Worm (Caenorhabditis elegans) whole organism, early embryonic: ENCODE data around the gene sek-3.

Experiments used
- B0310.2 ChIP-seq: sonication (generic microtip); optimal IDR thresholded peaks from 2 replicates; lab custom pipeline; 2016; ENCODE audit warnings: mild to moderate bottlenecking, missing genetic modification characterization, missing compliant biosample characterization
- F13C5.2 ChIP-seq: sonication (generic microtip); optimal IDR thresholded peaks from 2 replicates; lab custom pipeline; 2017; ENCODE audit warnings: mild to moderate bottlenecking, missing genetic modification characterization, inconsistent platforms, missing compliant biosample characterization
- aly-1 ChIP-seq: sonication (generic microtip); optimal IDR thresholded peaks from 2 replicates; lab custom pipeline; 2016; ENCODE audit warnings: missing genetic modification characterization, missing compliant biosample characterization
- ama-1 ChIP-seq: fragments of 150-350 bp; optimal IDR thresholded peaks from 2 replicates; lab custom pipeline; 2014
- ceh-13 ChIP-seq: fragments of 200-800 bp; sonication (Bioruptor generic); optimal IDR thresholded peaks from 2 replicates; lab custom pipeline; 2018; ENCODE audit warnings: mild to moderate bottlenecking, missing genetic modification characterization, missing compliant biosample characterization
- ceh-36 ChIP-seq: sonication (generic microtip); optimal IDR thresholded peaks from 2 replicates; lab custom pipeline; 2016; ENCODE audit warnings: missing genetic modification characterization, inconsistent platforms, missing compliant biosample characterization
- ets-7 ChIP-seq: sonication (generic microtip); optimal IDR thresholded peaks from 2 replicates; lab custom pipeline; 2016; ENCODE audit warnings: missing genotype, missing genetic modification characterization, missing compliant biosample characterization
- flt-1 ChIP-seq: fragments of 200-800 bp; sonication (Bioruptor generic); IDR thresholded peaks from 2 replicates; pipeline ENCODE4 v1.3.6; 2022; ENCODE audit warnings: missing genetic modification characterization, missing compliant biosample characterization
- hmbx-1 ChIP-seq: sonication (generic microtip); optimal IDR thresholded peaks from 2 replicates; lab custom pipeline; 2016; ENCODE audit warnings: mild to moderate bottlenecking, missing genetic modification characterization, missing compliant biosample characterization
- hmg-4 ChIP-seq: fragments of 200-800 bp; sonication (Bioruptor generic); optimal IDR thresholded peaks from 2 replicates; lab custom pipeline; 2018; ENCODE audit warnings: mild to moderate bottlenecking, missing genetic modification characterization, missing compliant biosample characterization
- hnd-1 ChIP-seq: sonication (generic microtip); optimal IDR thresholded peaks from 2 replicates; lab custom pipeline; 2016; ENCODE audit warnings: missing genetic modification characterization, missing compliant biosample characterization
- pes-1 ChIP-seq: fragments of 200-800 bp; sonication (Bioruptor generic); IDR thresholded peaks from 2 replicates; pipeline ENCODE4 v1.3.6; 2022; ENCODE audit warnings: missing genetic modification reagents, missing genetic modification characterization, missing compliant biosample characterization
- scrt-1 ChIP-seq: fragments of 200-800 bp; sonication (Bioruptor generic); IDR thresholded peaks from 2 replicates; pipeline ENCODE4 v1.3.6; 2022; ENCODE audit warnings: missing genetic modification characterization, missing compliant biosample characterization
- sea-1 ChIP-seq: fragments of 200-800 bp; sonication (Bioruptor generic); conservative IDR thresholded peaks from 2 replicates; pipeline ENCODE4 v1.3.6; 2022; ENCODE audit warnings: missing genetic modification characterization, missing compliant biosample characterization
- tbx-11 ChIP-seq: fragments of 200-800 bp; sonication (Bioruptor generic); IDR thresholded peaks from 2 replicates; pipeline ENCODE4 v1.3.6; 2022; ENCODE audit warnings: missing genetic modification characterization, missing compliant biosample characterization
- tbx-37 ChIP-seq: fragments of 200-800 bp; sonication (Bioruptor generic); conservative IDR thresholded peaks from 2 replicates; pipeline ENCODE4 v1.3.6; 2022; ENCODE audit warnings: missing genetic modification reagents, missing genetic modification characterization, missing compliant biosample characterization
- tra-4 ChIP-seq: sonication (generic microtip); optimal IDR thresholded peaks from 2 replicates; lab custom pipeline; 2017; ENCODE audit warnings: missing genetic modification characterization, missing compliant biosample characterization

Gene sek-3

DNA sequence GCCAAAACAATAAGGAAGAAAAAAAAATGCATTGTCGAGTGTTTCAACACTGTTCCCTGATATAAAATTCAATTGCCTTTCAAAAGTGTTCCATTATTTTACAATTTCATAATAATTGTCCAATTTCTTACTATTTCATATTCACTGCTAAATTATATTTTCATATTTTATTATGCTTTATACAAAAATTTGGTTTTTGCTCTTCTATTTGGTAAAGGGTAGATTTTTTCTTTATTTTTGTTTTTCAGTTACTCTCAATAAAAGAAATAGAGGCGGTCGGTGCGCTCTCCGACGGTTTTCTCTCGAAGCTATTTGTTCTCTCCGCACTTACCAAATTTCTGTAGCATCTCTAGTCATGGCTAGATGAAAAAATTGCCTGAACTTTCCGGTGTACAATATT, at the start of gene sek-3:
Gene sek-3 (plus strand): TSS at position 301 of the 400 bp plus-strand sequence.
- no peak for TF ChIP-seq tbx-11 (GFP tag; lab: Robert Waterston, UW)
- TF ChIP-seq ama-1 (lab: Kevin White, UChicago), result no peak
- no peak for TF ChIP-seq ceh-13 (GFP tag; lab: Kevin White, UChicago)
- no peak for TF ChIP-seq F13C5.2 (tag; lab: Kevin White, UChicago)
- TF ChIP-seq pes-1 (GFP tag; lab: Robert Waterston, UW), result no peak
- TF ChIP-seq aly-1 (tag; lab: Kevin White, UChicago), result no peak
- TF ChIP-seq B0310.2, result no peak
- TF ChIP-seq hnd-1 (tag; lab: Kevin White, UChicago), result no peak
- TF ChIP-seq hmg-4 (GFP tag; lab: Kevin White, UChicago), result no peak
- TF ChIP-seq sea-1, result no peak
- no peak for TF ChIP-seq tbx-37 (GFP tag; lab: Robert Waterston, UW)
- TF ChIP-seq hmbx-1 (tag; lab: Kevin White, UChicago), result no peak
- no peak for TF ChIP-seq flt-1 (GFP tag; lab: Robert Waterston, UW)
- no peak for TF ChIP-seq scrt-1
- no peak for TF ChIP-seq ceh-36 (tag; lab: Kevin White, UChicago)
- no peak for TF ChIP-seq ets-7 (tag; lab: Kevin White, UChicago)
- no peak for TF ChIP-seq tra-4 (tag; lab: Kevin White, UChicago)

DNA sequence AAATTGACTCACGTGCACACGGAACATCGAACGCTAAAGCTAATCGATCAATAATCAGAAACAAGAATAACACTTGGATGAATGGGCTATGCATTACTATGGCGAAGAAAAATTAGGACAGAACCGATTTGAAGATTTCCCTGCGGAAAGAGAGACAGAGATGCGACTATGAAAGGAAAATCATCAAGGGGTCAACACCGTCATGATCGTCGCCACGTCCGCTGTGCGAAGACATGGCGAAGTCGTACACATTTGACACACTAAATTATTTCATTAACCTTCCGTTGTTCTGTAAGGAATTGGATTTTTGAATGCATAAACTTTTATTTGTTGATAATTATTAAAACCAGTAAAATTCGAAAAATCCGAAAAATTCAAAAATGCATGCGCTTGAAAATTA, 48.5 kb upstream of the sek-3 start, which contains the start of gene M03F4.6:
Gene M03F4.6 (minus strand): TSS at position 101 of the 400 bp plus-strand sequence.
- 0 out of 2 replicates have a peak, but pooled peaks have one; percentile 68 for TF ChIP-seq sea-1
- no peak for TF ChIP-seq tra-4 (tag; lab: Kevin White, UChicago)
- TF ChIP-seq scrt-1, result no peak
- TF ChIP-seq ama-1 (lab: Kevin White, UChicago), result peak; percentile 39

DNA sequence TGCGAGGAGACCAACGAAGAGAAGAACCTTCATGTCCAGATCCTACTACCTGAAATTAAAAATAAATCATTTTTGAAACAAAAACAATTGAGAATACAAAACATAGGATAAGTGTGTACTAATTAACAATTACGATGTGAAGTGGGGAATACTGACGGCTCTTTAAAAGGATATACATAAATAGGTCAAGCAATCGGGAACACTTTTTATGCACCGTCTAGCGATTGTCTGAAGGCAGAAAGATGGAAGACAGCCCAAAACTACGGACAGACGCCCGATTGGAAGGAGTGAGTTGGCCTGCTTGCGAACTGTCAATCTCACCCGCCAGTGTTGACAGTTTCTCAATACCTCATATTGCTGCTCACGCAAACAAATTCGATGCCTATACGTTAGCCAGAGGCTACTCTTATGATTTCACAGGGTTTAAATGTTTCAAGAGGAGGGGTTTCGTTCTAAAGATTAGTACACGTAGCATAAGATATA, 46.8 kb upstream of the sek-3 start, which contains the start of gene calu-1:
Gene calu-1 (minus strand): TSS at position 51 of the 483 bp plus-strand sequence.
- TF ChIP-seq sea-1 (no peak), hmg-4 (GFP tag; lab: Kevin White, UChicago) (no peak), hmbx-1 (tag; lab: Kevin White, UChicago) (no peak), ceh-36 (tag; lab: Kevin White, UChicago) (no peak), pes-1 (GFP tag; lab: Robert Waterston, UW) (no peak), hnd-1 (tag; lab: Kevin White, UChicago) (no peak), tbx-11 (GFP tag; lab: Robert Waterston, UW) (no peak), flt-1 (GFP tag; lab: Robert Waterston, UW) (no peak), ama-1 (lab: Kevin White, UChicago) (no peak), tra-4 (tag; lab: Kevin White, UChicago) (no peak), scrt-1 (no peak)

DNA sequence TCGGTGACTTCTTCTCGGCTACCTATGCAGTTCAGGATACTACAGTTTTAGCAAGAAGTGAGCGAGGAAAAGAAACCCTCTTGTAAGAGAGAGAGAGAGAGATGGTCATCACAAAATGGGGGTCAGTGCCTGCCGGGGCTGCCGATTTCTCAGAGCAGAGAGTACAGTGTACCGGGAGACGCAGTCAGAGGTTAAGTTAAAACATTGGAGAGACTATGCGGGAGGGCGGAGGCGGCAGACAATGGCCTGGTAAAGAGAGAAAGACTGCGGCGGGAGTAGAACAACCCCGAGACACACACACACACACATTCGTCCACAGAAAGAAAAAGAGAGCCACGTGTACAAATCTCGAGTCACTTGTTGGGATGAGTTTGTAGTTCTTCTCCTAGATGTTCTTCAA, 46.3 kb upstream of the sek-3 start:
- TF ChIP-seq ama-1 (lab: Kevin White, UChicago), result no peak
- peak; percentile 46 for TF ChIP-seq tbx-37 (GFP tag; lab: Robert Waterston, UW)
- no peak for TF ChIP-seq ceh-13 (GFP tag; lab: Kevin White, UChicago)
- no peak for TF ChIP-seq flt-1 (GFP tag; lab: Robert Waterston, UW)
- TF ChIP-seq tbx-11 (GFP tag; lab: Robert Waterston, UW), result no peak
- no peak for TF ChIP-seq hnd-1 (tag; lab: Kevin White, UChicago)
- TF ChIP-seq tra-4 (tag; lab: Kevin White, UChicago), result no peak
- TF ChIP-seq ceh-36 (tag; lab: Kevin White, UChicago), result no peak
- TF ChIP-seq ets-7 (tag; lab: Kevin White, UChicago), result no peak
- no peak for TF ChIP-seq pes-1 (GFP tag; lab: Robert Waterston, UW)
- no peak for TF ChIP-seq sea-1
- peak; percentile 69 for TF ChIP-seq hmg-4 (GFP tag; lab: Kevin White, UChicago)
- no peak for TF ChIP-seq hmbx-1 (tag; lab: Kevin White, UChicago)
- TF ChIP-seq scrt-1, result no peak
- TF ChIP-seq aly-1 (tag; lab: Kevin White, UChicago), result peak; percentile 78
- TF ChIP-seq B0310.2, result no peak

DNA sequence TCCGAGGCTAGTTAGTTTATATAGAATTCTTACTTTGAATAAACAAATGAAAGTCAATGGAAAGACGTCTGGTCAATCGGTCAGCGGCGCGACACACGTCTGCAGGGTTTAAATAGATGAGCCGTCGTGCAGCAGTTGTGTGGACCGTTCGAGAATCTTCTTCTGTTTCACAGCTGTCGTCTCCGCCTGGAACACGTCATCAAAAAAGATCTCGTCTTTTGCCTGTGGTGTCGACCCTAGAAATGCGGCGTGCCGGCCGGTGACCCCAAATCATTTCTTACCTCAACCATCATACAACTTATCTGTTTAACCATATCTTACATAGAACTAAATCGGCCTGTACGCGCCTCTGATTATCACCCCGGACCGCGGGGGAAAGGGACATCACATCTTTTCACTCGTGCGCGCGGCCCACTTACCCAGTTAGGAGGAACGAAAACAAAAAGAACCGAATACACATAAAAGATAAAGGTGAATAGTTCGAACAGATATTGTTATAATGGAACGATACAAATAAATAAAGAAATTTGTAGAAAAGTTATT, 45.6 kb upstream of the sek-3 start:
- TF ChIP-seq sea-1, result no peak
- TF ChIP-seq B0310.2, result no peak

DNA sequence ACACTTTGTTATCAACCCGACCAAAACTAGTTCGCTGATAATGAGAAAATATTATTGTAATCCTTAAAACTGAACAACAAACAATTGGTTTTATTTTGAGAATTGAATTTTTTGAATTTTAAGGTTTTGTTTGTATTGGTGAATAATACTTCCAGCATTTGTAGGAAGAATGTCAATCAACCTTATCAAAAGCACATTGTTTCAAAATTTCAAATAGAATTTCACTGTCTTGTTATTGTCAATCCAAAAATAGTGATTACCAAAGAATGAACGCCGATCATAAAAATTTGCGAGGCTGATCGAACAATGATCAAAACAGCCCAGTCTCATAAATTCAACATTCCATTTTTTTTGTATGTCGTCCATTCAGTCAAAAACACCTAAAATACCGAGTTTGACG, 43.2 kb upstream of the sek-3 start:
- no peak for TF ChIP-seq tbx-11 (GFP tag; lab: Robert Waterston, UW)
- no peak for TF ChIP-seq tbx-37 (GFP tag; lab: Robert Waterston, UW)
- no peak for TF ChIP-seq hnd-1 (tag; lab: Kevin White, UChicago)
- TF ChIP-seq pes-1 (GFP tag; lab: Robert Waterston, UW), result no peak
- no peak for TF ChIP-seq ceh-36 (tag; lab: Kevin White, UChicago)
- no peak for TF ChIP-seq scrt-1
- TF ChIP-seq tra-4 (tag; lab: Kevin White, UChicago), result no peak

DNA sequence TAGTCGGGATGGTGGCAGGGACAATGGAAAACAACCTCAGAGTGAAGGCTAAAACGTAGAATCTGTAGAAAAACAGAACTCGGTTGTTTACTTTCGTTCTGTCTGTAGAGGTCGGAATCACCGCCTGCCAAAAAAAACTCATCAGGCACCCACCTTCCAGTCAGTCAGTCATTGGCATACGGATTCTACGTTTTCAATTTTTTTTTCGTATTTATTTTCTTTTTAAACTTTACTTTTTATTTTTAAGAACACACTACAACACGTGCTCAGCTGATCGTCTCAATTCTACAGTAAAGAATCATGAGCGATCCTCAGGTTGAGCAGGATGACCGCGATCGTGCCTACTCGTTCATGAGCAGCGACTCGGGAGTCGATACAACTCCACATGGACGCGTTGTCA, 41.2 kb upstream of the sek-3 start, which contains the start of gene lfi-1:
Gene lfi-1 (plus strand): TSS at position 301 of the 400 bp plus-strand sequence.
- no peak for TF ChIP-seq tbx-11 (GFP tag; lab: Robert Waterston, UW)
- TF ChIP-seq ceh-36 (tag; lab: Kevin White, UChicago), result no peak
- no peak for TF ChIP-seq hmbx-1 (tag; lab: Kevin White, UChicago)
- no peak for TF ChIP-seq B0310.2
- TF ChIP-seq pes-1 (GFP tag; lab: Robert Waterston, UW), result no peak
- TF ChIP-seq tbx-37 (GFP tag; lab: Robert Waterston, UW), result no peak
- no peak for TF ChIP-seq ceh-13 (GFP tag; lab: Kevin White, UChicago)
- TF ChIP-seq sea-1, result no peak
- TF ChIP-seq aly-1 (tag; lab: Kevin White, UChicago), result no peak
- TF ChIP-seq ama-1 (lab: Kevin White, UChicago), result no peak
- TF ChIP-seq scrt-1, result no peak
- TF ChIP-seq hmg-4 (GFP tag; lab: Kevin White, UChicago), result no peak
- no peak for TF ChIP-seq F13C5.2 (tag; lab: Kevin White, UChicago)
- no peak for TF ChIP-seq tra-4 (tag; lab: Kevin White, UChicago)
